Fruit fly (Drosophila melanogaster) whole organism: Measurements from ENCODE around the gene CG14687.

Source experiments
- pan ChIP-seq: fragments of >200 bp; optimal IDR thresholded peaks from 2 replicates; lab custom pipeline; 2017
- psq ChIP-seq: fragments of >200 bp; optimal IDR thresholded peaks from 2 replicates; lab custom pipeline; 2017

DNA sequence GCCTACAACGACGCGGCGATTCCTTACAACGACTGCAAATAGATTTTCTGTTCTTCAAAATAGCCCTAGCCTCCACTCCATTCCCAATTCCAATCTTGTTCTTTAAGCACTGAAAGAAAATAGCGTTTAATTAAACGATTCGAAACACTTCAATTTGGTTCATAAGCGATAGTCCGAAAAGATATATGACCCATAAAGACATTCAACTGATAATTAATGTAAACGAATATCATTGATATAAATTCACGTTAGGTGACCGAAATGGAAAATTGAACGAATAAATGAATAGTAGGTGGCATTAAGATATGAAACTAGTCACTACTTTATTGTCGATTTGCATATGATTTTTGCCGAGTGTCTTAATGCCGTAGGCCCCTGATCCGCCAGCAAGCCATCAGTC, 37.0 kb downstream of the CG14687 start:
- TF ChIP-seq psq (lab: Kevin White, UChicago), result no peak
- TF ChIP-seq pan (lab: Kevin White, UChicago), result no peak
